Worm (Caenorhabditis elegans) whole organism, L2 larva: ENCODE results near the gene W06H8.6.

Source experiments
- C34F6.9 ChIP-seq: fragments of 150-350 bp; optimal IDR thresholded peaks from 2 replicates; lab custom pipeline; 2014; ENCODE audit warnings: missing biosample characterization, missing genetic modification characterization
- F13H6.1 ChIP-seq: sonication (generic microtip); optimal IDR thresholded peaks from 2 replicates; lab custom pipeline; 2016; ENCODE audit warnings: missing genetic modification characterization, missing compliant biosample characterization
- Y55F3AM.14 ChIP-seq: fragments of 200-800 bp; sonication (Bioruptor generic); optimal IDR thresholded peaks from 2 replicates; lab custom pipeline; 2018; ENCODE audit warnings: mild to moderate bottlenecking, missing genetic modification characterization, missing compliant biosample characterization
- ama-1 ChIP-seq: fragments of 150-350 bp; optimal IDR thresholded peaks from 2 replicates; lab custom pipeline; 2018; ENCODE audit warnings: inconsistent platforms
- blmp-1 ChIP-seq: sonication (generic microtip); optimal IDR thresholded peaks from 2 replicates; lab custom pipeline; 2017; ENCODE audit warnings: missing genetic modification characterization, mild to moderate bottlenecking, missing compliant biosample characterization, antibody characterized with exemption, moderate library complexity; ENCODE audit not compliant: insufficient read depth
- ceh-16 ChIP-seq: fragments of 150-350 bp; optimal IDR thresholded peaks from 2 replicates; lab custom pipeline; 2014; ENCODE audit warnings: missing biosample characterization, missing genetic modification characterization
- ceh-82 ChIP-seq: fragments of 150-350 bp; optimal IDR thresholded peaks from 2 replicates; lab custom pipeline; 2014; ENCODE audit warnings: missing biosample characterization, missing genetic modification characterization
- dmd-4 ChIP-seq: sonication (generic microtip); optimal IDR thresholded peaks from 2 replicates; lab custom pipeline; 2017; ENCODE audit warnings: missing biosample characterization, missing genetic modification characterization
- egl-27 ChIP-seq: sonication (generic microtip); optimal IDR thresholded peaks from 3 replicates; lab custom pipeline; 2017; ENCODE audit warnings: missing biosample characterization, missing genetic modification reagents, missing genetic modification characterization
- elt-3 ChIP-seq: sonication (generic microtip); optimal IDR thresholded peaks from 2 replicates; lab custom pipeline; 2017; ENCODE audit warnings: missing biosample characterization, missing genetic modification characterization
- fos-1 ChIP-seq: fragments of 150-350 bp; optimal IDR thresholded peaks from 2 replicates; lab custom pipeline; 2014; ENCODE audit warnings: missing biosample characterization, missing genetic modification characterization
- gmeb-1 ChIP-seq: fragments of 150-350 bp; optimal IDR thresholded peaks from 2 replicates; lab custom pipeline; 2014; ENCODE audit warnings: missing biosample characterization, missing genetic modification characterization
- lin-11 ChIP-seq: fragments of 150-350 bp; sonication (generic microtip); optimal IDR thresholded peaks from 2 replicates; lab custom pipeline; 2014; ENCODE audit warnings: missing biosample characterization, missing genetic modification characterization, inconsistent platforms, mixed read lengths
- lin-13 ChIP-seq: fragments of 150-350 bp; optimal IDR thresholded peaks from 2 replicates; lab custom pipeline; 2014; ENCODE audit warnings: missing biosample characterization, missing genetic modification reagents, missing genetic modification characterization
- lin-39 ChIP-seq: fragments of 150-350 bp; optimal IDR thresholded peaks from 2 replicates; lab custom pipeline; 2014; ENCODE audit warnings: missing biosample characterization, missing genetic modification reagents, missing genetic modification characterization
- mab-5 ChIP-seq: fragments of 150-350 bp; optimal IDR thresholded peaks from 2 replicates; lab custom pipeline; 2014; ENCODE audit warnings: missing biosample characterization, missing genetic modification characterization
- mbf-1 ChIP-seq: sonication (generic microtip); optimal IDR thresholded peaks from 2 replicates; lab custom pipeline; 2017; ENCODE audit warnings: missing biosample characterization, missing genetic modification characterization
- mdl-1 ChIP-seq, 2 experiments: fragments of 150-350 bp in 1 of 2; sonication (generic microtip) in 1 of 2; optimal IDR thresholded peaks; 2 replicates each; lab custom pipeline; 2017; ENCODE audit warnings: missing biosample characterization in 2 of 2, missing genetic modification characterization in 2 of 2
- nhr-11 ChIP-seq: fragments of 150-350 bp; optimal IDR thresholded peaks from 2 replicates; lab custom pipeline; 2014; ENCODE audit warnings: missing biosample characterization, missing genetic modification characterization
- nhr-12 ChIP-seq: fragments of 150-350 bp; optimal IDR thresholded peaks from 2 replicates; lab custom pipeline; 2014; ENCODE audit warnings: missing biosample characterization, missing genetic modification characterization
- nhr-129 ChIP-seq: fragments of 150-350 bp; optimal IDR thresholded peaks from 2 replicates; lab custom pipeline; 2014; ENCODE audit warnings: missing biosample characterization, missing genetic modification characterization
- nhr-21 ChIP-seq: fragments of 150-350 bp; optimal IDR thresholded peaks from 2 replicates; lab custom pipeline; 2014; ENCODE audit warnings: missing biosample characterization, missing genetic modification characterization
- nhr-23 ChIP-seq: fragments of 150-350 bp; optimal IDR thresholded peaks from 2 replicates; lab custom pipeline; 2014; ENCODE audit warnings: missing biosample characterization, missing genetic modification reagents, missing genetic modification characterization
- nhr-237 ChIP-seq: fragments of 150-350 bp; optimal IDR thresholded peaks from 2 replicates; lab custom pipeline; 2014; ENCODE audit warnings: missing biosample characterization, missing genetic modification characterization
- nhr-25 ChIP-seq: fragments of 150-350 bp; sonication (generic microtip); optimal IDR thresholded peaks from 3 replicates; lab custom pipeline; 2014; ENCODE audit warnings: missing biosample characterization, missing genetic modification characterization
- peb-1 ChIP-seq: fragments of 150-350 bp; optimal IDR thresholded peaks from 2 replicates; lab custom pipeline; 2014; ENCODE audit warnings: missing biosample characterization, missing genetic modification characterization
- sem-4 ChIP-seq: fragments of 150-350 bp; optimal IDR thresholded peaks from 2 replicates; lab custom pipeline; 2014; ENCODE audit warnings: missing biosample characterization, missing genetic modification reagents, missing genetic modification characterization
- skn-1 ChIP-seq: sonication (generic microtip); optimal IDR thresholded peaks from 2 replicates; lab custom pipeline; 2017; ENCODE audit warnings: missing biosample characterization, missing genetic modification characterization
- sma-3 ChIP-seq: sonication (generic microtip); optimal IDR thresholded peaks from 2 replicates; lab custom pipeline; 2016; ENCODE audit warnings: missing genetic modification reagents, missing genetic modification characterization, missing compliant biosample characterization
- sma-9 ChIP-seq, 2 experiments: fragments of 150-350 bp in 1 of 2; sonication (generic microtip) in 1 of 2; optimal IDR thresholded peaks; 2 replicates each; lab custom pipeline; 2014 to 2016; ENCODE audit warnings: missing genetic modification characterization in 2 of 2, mild to moderate bottlenecking in 1 of 2, missing biosample characterization in 1 of 2, missing compliant biosample characterization in 1 of 2, missing genetic modification reagents in 1 of 2, moderate library complexity in 1 of 2
- unc-55 ChIP-seq: fragments of 150-350 bp; sonication (generic microtip); optimal IDR thresholded peaks from 3 replicates; lab custom pipeline; 2014; ENCODE audit warnings: missing biosample characterization, missing genetic modification reagents, missing genetic modification characterization
- ztf-11 ChIP-seq: sonication (generic microtip); optimal IDR thresholded peaks from 2 replicates; lab custom pipeline; 2017; ENCODE audit warnings: missing biosample characterization, missing genetic modification characterization

The W06H8.6 gene

DNA sequence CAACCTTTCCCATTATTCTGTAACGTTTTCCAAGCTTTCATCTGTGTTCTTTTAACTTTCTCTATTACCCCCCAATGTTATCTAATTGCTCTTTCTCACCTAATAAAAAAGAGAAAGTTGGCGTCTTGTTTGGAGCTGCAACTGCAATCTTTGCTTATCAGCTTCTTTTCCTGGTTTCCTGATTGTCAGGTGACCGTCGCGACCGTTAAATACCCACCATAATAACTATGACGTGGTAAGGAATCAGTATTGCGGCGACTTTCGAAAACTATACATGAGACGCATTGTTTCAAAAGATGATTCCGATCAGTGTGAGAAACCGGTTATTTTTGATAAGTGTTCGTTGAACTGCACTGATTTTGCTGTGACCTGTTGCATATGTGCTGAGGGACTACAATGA, 48.4 kb upstream of the W06H8.6 start (continued):
- TF ChIP-seq lin-39 (tag; lab: Kevin White, UChicago) (no peak), Y55F3AM.14 (GFP tag; lab: Kevin White, UChicago) (peak; percentile 42), skn-1 (tag; lab: Kevin White, UChicago) (no peak), nhr-23 (no peak), egl-27 (tag; lab: Kevin White, UChicago) (no peak), lin-13 (GFP tag; lab: Kevin White, UChicago) (no peak)
- TF ChIP-seq, all 48 proteins: peak for 12

ce11 chrV:6270552-6270951, 43.7 kb upstream of the W06H8.6 start, which contains the start of gene F31F7.2:
TSS of gene F31F7.2 (plus strand) at chrV:6270852.
- TF ChIP-seq ceh-82 (no peak), ceh-16 (tag; lab: Kevin White, UChicago) (no peak), lin-39 (tag; lab: Kevin White, UChicago) (no peak), nhr-12 (tag; lab: Kevin White, UChicago) (no peak), C34F6.9 (tag; lab: Kevin White, UChicago) (no peak), ama-1 (lab: Kevin White, UChicago) (no peak), nhr-11 (tag; lab: Kevin White, UChicago) (no peak), egl-27 (tag; lab: Kevin White, UChicago) (no peak), skn-1 (tag; lab: Kevin White, UChicago) (no peak), ztf-11 (tag; lab: Kevin White, UChicago) (no peak), mbf-1 (tag; lab: Kevin White, UChicago) (no peak)

- TF ChIP-seq nhr-129 (tag; lab: Kevin White, UChicago) (peak; percentile 43), peb-1 (tag; lab: Kevin White, UChicago) (no peak), egl-27 (tag; lab: Kevin White, UChicago) (no peak), mab-5 (tag; lab: Kevin White, UChicago) (peak; percentile 18), F13H6.1 (tag; lab: Kevin White, UChicago) (peak; percentile 42), sma-9 (GFP tag; optimal IDR thresholded peaks at IDR 0.05; lab: Kevin White, UChicago) (peak; percentile 4), sma-9 (tag; optimal IDR thresholded peaks at IDR 0.05; lab: Kevin White, UChicago) (no peak), C34F6.9 (tag; lab: Kevin White, UChicago) (peak; percentile 16)
These were observed 43.3 kb upstream of the W06H8.6 start for ce11 chrV:6270097-6270496.

DNA sequence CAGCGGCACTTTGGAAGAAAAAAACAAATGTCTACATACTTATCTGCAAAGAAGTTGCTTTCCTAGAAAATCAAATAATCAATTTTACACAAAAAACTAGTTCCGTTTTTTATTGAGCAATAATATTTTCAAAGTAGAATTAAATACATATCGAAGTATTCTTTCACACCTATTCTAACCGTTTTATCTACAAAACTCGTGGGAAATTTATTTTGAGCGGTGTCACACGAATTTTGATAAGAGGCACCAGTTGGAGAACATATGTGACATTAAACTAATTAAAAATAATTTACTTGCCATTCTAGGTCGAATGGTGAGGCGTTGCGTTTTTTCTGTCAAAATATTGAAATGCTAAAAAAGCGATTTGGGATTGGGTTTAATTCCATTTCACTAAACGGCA, 42.2 kb upstream of the W06H8.6 start:
- TF ChIP-seq C34F6.9 (tag; lab: Kevin White, UChicago) (peak; percentile 12), lin-39 (tag; lab: Kevin White, UChicago) (no peak), nhr-21 (no peak), nhr-129 (tag; lab: Kevin White, UChicago) (no peak), ceh-16 (tag; lab: Kevin White, UChicago) (no peak), lin-13 (GFP tag; lab: Kevin White, UChicago) (no peak), gmeb-1 (tag; lab: Kevin White, UChicago) (no peak), sem-4 (tag; lab: Kevin White, UChicago) (no peak), nhr-25 (tag; lab: Kevin White, UChicago) (no peak), elt-3 (tag; lab: Kevin White, UChicago) (no peak), fos-1 (tag; lab: Kevin White, UChicago) (peak; percentile 9), blmp-1 (tag; lab: Kevin White, UChicago) (no peak), nhr-237 (tag; lab: Kevin White, UChicago) (no peak), mbf-1 (tag; lab: Kevin White, UChicago) (no peak), mdl-1 (tag; optimal IDR thresholded peaks at IDR 0.05; lab: Kevin White, UChicago) (no peak), unc-55 (GFP tag; lab: Kevin White, UChicago) (no peak), sma-3 (no peak), lin-11 (tag; lab: Kevin White, UChicago) (no peak)

ce11 chrV:6268526-6268925, 41.7 kb upstream of the W06H8.6 start:
- peak; percentile 39 for TF ChIP-seq unc-55 (GFP tag; lab: Kevin White, UChicago)
- no peak for TF ChIP-seq skn-1 (tag; lab: Kevin White, UChicago)

DNA sequence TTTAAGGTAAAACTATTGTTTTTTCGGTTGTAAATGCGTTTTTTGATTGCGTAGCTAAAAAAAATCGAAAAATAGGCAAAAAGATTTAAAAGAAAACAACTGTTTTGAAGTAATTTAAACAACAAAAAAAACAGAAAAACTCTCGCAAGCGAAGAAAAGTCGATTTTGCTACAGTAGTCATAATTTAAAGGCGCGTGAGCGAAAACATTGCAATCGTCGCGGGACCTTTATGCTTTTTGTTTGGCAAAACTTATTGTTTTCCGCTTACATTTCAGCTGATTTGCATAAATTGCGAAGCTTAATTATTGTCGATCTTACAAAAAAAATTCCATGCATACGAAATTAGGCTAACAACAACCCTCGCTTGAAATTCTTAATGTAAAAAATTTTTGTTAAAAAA, 41.2 kb upstream of the W06H8.6 start:
- TF ChIP-seq ztf-11 (tag; lab: Kevin White, UChicago) (no peak), dmd-4 (tag; lab: Kevin White, UChicago) (no peak)
